Worm (Caenorhabditis elegans) whole organism, mixed stage, embryonic: ENCODE results near the gene crh-1.

Experiments
- bed-3 ChIP-seq: fragments of 200-800 bp; sonication (Bioruptor generic); optimal IDR thresholded peaks from 3 replicates; lab custom pipeline; 2018; ENCODE audit warnings: mild to moderate bottlenecking, missing genetic modification characterization, moderate library complexity, missing compliant biosample characterization
- blmp-1 ChIP-seq: fragments of 150-350 bp; optimal IDR thresholded peaks from 2 replicates; lab custom pipeline; 2014; ENCODE audit warnings: missing biosample characterization, missing genetic modification characterization
- ceh-39 ChIP-seq: fragments of 150-350 bp; optimal IDR thresholded peaks from 2 replicates; lab custom pipeline; 2014; ENCODE audit warnings: missing biosample characterization, missing genetic modification characterization
- ceh-43 ChIP-seq: fragments of 200-800 bp; sonication (Bioruptor generic); optimal IDR thresholded peaks from 2 replicates; lab custom pipeline; 2018; ENCODE audit warnings: mild to moderate bottlenecking, missing genetic modification characterization, moderate library complexity, missing compliant biosample characterization
- ceh-83 ChIP-seq: fragments of 200-800 bp; sonication (Bioruptor generic); optimal IDR thresholded peaks from 2 replicates; lab custom pipeline; 2018; ENCODE audit warnings: mild to moderate bottlenecking, missing genetic modification characterization, missing compliant biosample characterization
- ces-1 ChIP-seq: fragments of 150-350 bp; optimal IDR thresholded peaks from 2 replicates; lab custom pipeline; 2014; ENCODE audit warnings: missing biosample characterization, missing genetic modification reagents, missing genetic modification characterization
- cnd-1 ChIP-seq: fragments of 200-800 bp; sonication (Bioruptor generic); optimal IDR thresholded peaks from 2 replicates; lab custom pipeline; 2018; ENCODE audit warnings: mild to moderate bottlenecking, missing genetic modification characterization, missing compliant biosample characterization
- drap-1 ChIP-seq: fragments of 200-800 bp; sonication (Bioruptor generic); optimal IDR thresholded peaks from 3 replicates; lab custom pipeline; 2018; ENCODE audit warnings: mild to moderate bottlenecking, missing genetic modification characterization, missing compliant biosample characterization
- elt-1 ChIP-seq: sonication (generic microtip); optimal IDR thresholded peaks from 2 replicates; lab custom pipeline; 2017; ENCODE audit warnings: missing genetic modification characterization, mild to moderate bottlenecking, missing compliant biosample characterization, antibody characterized with exemption, moderate library complexity, borderline replicate concordance; ENCODE audit not compliant: insufficient read depth
- elt-3 ChIP-seq: fragments of 150-350 bp; optimal IDR thresholded peaks from 2 replicates; lab custom pipeline; 2014; ENCODE audit warnings: missing biosample characterization, missing genetic modification characterization
- flh-1 ChIP-seq: fragments of 200-800 bp; sonication (Bioruptor generic); optimal IDR thresholded peaks from 2 replicates; lab custom pipeline; 2018; ENCODE audit warnings: mild to moderate bottlenecking, missing genetic modification characterization, moderate library complexity, missing compliant biosample characterization
- ham-2 ChIP-seq: fragments of 200-800 bp; sonication (Bioruptor generic); optimal IDR thresholded peaks from 2 replicates; lab custom pipeline; 2018; ENCODE audit warnings: mild to moderate bottlenecking, missing genetic modification characterization, missing compliant biosample characterization
- hlh-1 ChIP-seq: fragments of 150-350 bp; optimal IDR thresholded peaks from 2 replicates; lab custom pipeline; 2014; ENCODE audit warnings: missing biosample characterization, missing genetic modification reagents, missing genetic modification characterization
- lin-13 ChIP-seq: fragments of 150-350 bp; optimal IDR thresholded peaks from 2 replicates; lab custom pipeline; 2014; ENCODE audit warnings: missing biosample characterization, missing genetic modification characterization
- lin-32 ChIP-seq: fragments of 200-800 bp; sonication (Bioruptor generic); optimal IDR thresholded peaks from 2 replicates; lab custom pipeline; 2018; ENCODE audit warnings: mild to moderate bottlenecking, missing genetic modification characterization, missing compliant biosample characterization
- lsy-2 ChIP-seq: fragments of 150-350 bp; optimal IDR thresholded peaks from 2 replicates; lab custom pipeline; 2014; ENCODE audit warnings: missing biosample characterization, missing genetic modification characterization
- mab-5 ChIP-seq: fragments of 150-350 bp; optimal IDR thresholded peaks from 2 replicates; lab custom pipeline; 2014; ENCODE audit warnings: missing biosample characterization, missing genetic modification characterization
- mep-1 ChIP-seq: fragments of 150-350 bp; optimal IDR thresholded peaks from 2 replicates; lab custom pipeline; 2017; ENCODE audit warnings: missing biosample characterization, missing genetic modification reagents, missing genetic modification characterization, inconsistent platforms
- nhr-12 ChIP-seq: fragments of 150-350 bp; optimal IDR thresholded peaks from 2 replicates; lab custom pipeline; 2014; ENCODE audit warnings: missing biosample characterization, missing genetic modification characterization
- nhr-2 ChIP-seq: fragments of 150-350 bp; optimal IDR thresholded peaks from 2 replicates; lab custom pipeline; 2014; ENCODE audit warnings: missing biosample characterization, missing genetic modification characterization
- nhr-237 ChIP-seq: fragments of 150-350 bp; optimal IDR thresholded peaks from 2 replicates; lab custom pipeline; 2014; ENCODE audit warnings: missing biosample characterization, missing genetic modification characterization
- nhr-28 ChIP-seq: fragments of 150-350 bp; optimal IDR thresholded peaks from 2 replicates; lab custom pipeline; 2014; ENCODE audit warnings: missing biosample characterization, missing genetic modification characterization
- nhr-76 ChIP-seq: sonication (generic microtip); optimal IDR thresholded peaks from 2 replicates; lab custom pipeline; 2017; ENCODE audit warnings: missing biosample characterization, missing genetic modification characterization
- pha-4 ChIP-seq: fragments of 150-350 bp; optimal IDR thresholded peaks from 2 replicates; lab custom pipeline; 2018; ENCODE audit warnings: missing biosample characterization, missing genetic modification reagents, missing genetic modification characterization
- sem-2 ChIP-seq: fragments of 200-800 bp; sonication (Bioruptor generic); optimal IDR thresholded peaks from 2 replicates; lab custom pipeline; 2018; ENCODE audit warnings: mild to moderate bottlenecking, missing genetic modification characterization, missing compliant biosample characterization
- snpc-4 ChIP-seq: fragments of 150-350 bp; optimal IDR thresholded peaks from 2 replicates; lab custom pipeline; 2014; ENCODE audit warnings: missing biosample characterization, missing genetic modification characterization
- sptf-1 ChIP-seq: sonication (generic microtip); optimal IDR thresholded peaks from 2 replicates; lab custom pipeline; 2017; ENCODE audit warnings: mild to moderate bottlenecking, missing genetic modification characterization, moderate library complexity, missing compliant biosample characterization
- tbx-8 ChIP-seq: fragments of 200-800 bp; sonication (Bioruptor generic); optimal IDR thresholded peaks from 2 replicates; lab custom pipeline; 2018; ENCODE audit warnings: mild to moderate bottlenecking, missing genetic modification characterization, moderate library complexity, missing compliant biosample characterization
- unc-120 ChIP-seq: sonication (generic microtip); optimal IDR thresholded peaks from 2 replicates; lab custom pipeline; 2017; ENCODE audit warnings: missing genetic modification characterization, missing compliant biosample characterization; ENCODE audit not compliant: poor library complexity, severe bottlenecking
- unc-39 ChIP-seq: fragments of 150-350 bp; optimal IDR thresholded peaks from 2 replicates; lab custom pipeline; 2014; ENCODE audit warnings: missing biosample characterization, missing genetic modification characterization
- unc-62 ChIP-seq: fragments of 150-350 bp; optimal IDR thresholded peaks from 2 replicates; lab custom pipeline; 2014; ENCODE audit warnings: missing biosample characterization, missing genetic modification reagents, missing genetic modification characterization
- zip-8 ChIP-seq: fragments of 150-350 bp; optimal IDR thresholded peaks from 2 replicates; lab custom pipeline; 2014; ENCODE audit warnings: missing biosample characterization, missing genetic modification characterization
- ztf-11 ChIP-seq: fragments of 150-350 bp; optimal IDR thresholded peaks from 2 replicates; lab custom pipeline; 2014; ENCODE audit warnings: missing biosample characterization, missing genetic modification characterization

crh-1 gene

DNA sequence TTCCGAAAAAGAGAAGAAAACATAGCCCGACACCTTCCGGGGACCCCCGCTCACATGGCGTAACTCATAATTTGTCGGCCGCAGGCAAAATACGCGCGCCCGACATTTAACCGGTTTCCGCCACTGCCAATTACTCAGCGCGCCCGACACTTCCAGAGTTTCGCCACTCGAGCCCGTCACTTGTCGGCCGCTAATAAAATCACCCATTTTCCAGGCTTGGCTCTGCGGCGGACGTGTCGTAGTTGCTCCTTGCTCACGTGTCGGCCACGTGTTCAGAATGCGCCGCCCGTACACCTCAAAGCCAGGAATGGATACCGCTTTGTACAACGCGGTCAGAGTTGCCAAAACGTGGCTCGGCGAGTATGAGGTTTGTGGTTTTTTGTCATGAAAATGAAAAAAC, 29.9 kb upstream of the crh-1 start:
- TF ChIP-seq ces-1 (GFP tag; lab: Kevin White, UChicago), result no peak
- TF ChIP-seq, all 35 proteins: peak for 0

DNA sequence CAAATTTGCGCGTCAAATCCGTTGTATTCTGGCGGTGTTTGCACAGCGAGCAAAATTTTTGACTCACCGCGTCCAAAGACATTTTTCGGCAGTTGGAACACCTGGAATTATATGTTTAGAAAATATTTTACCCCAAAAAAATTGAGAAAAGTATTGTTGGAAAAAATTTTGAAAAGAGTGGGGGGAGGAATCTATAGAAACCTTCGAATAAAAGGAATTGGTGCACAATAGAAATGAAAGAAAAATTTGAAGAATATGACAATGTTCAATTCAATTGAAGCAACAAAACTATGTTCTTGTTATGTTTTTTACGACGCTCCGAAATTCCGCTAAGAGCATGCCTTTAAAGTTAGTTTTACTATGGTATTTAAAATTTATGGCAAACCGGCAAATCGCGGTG, 28.2 kb upstream of the crh-1 start, which contains the start of gene Y66A7A.7:
Gene Y66A7A.7 (minus strand): TSS at position 101 of the 400 bp plus-strand sequence.
- TF ChIP-seq pha-4 (no peak), drap-1 (GFP tag; lab: Kevin White, UChicago) (no peak), ceh-43 (GFP tag; lab: Kevin White, UChicago) (no peak), lsy-2 (tag; lab: Kevin White, UChicago) (no peak), mep-1 (tag; lab: Kevin White, UChicago) (no peak), sptf-1 (tag; lab: Kevin White, UChicago) (no peak), lin-32 (GFP tag; lab: Kevin White, UChicago) (no peak), elt-1 (tag; lab: Kevin White, UChicago) (no peak), nhr-237 (tag; lab: Kevin White, UChicago) (no peak), tbx-8 (GFP tag; lab: Kevin White, UChicago) (no peak), bed-3 (GFP tag; lab: Kevin White, UChicago) (no peak), ceh-39 (no peak), zip-8 (tag; lab: Kevin White, UChicago) (no peak), unc-62 (GFP tag; lab: Kevin White, UChicago) (no peak), ztf-11 (tag; lab: Kevin White, UChicago) (no peak), elt-3 (tag; lab: Kevin White, UChicago) (no peak)

DNA sequence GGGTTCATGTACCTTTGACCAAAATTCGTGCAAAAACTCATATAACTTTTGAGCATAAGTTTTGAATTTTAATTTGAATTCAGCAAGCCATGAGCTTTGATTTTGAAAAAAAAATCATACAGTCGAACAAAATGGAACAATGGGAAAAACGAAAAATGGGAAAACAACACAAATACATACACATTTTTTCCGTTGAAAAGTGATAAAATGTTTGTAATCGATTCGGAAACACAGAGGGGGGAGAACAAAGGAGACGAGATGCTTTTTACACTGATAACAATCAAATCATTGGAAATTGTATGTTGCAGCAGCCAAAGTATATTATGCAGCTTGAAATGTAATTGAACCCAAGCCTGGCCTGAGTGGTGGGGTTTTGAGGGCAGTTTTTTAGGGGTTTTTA, 26.5 kb upstream of the crh-1 start:
- TF ChIP-seq nhr-12 (tag; lab: Kevin White, UChicago) (no peak), ham-2 (GFP tag; lab: Kevin White, UChicago) (no peak), mab-5 (no peak), lin-32 (GFP tag; lab: Kevin White, UChicago) (no peak), lsy-2 (tag; lab: Kevin White, UChicago) (no peak), hlh-1 (no peak)

DNA sequence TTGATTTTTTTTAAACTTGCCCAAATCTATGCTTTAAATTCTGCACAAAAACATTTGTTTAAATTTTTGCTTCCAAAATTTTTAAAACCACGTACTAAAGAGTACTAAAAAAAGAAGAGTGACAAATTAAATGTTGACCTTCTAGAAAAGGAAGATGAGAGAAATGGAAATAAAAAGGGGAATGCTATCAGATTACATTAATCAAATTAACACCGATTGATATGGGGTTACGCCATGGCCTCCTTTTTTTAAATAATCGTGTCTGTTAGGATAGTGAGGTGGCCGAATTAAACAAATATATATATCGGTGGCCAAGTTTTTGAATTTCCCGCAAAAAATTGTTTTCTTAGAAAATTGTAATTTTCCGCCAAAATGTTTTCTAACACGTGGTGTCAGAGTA, 25.2 kb upstream of the crh-1 start:
- no peak for TF ChIP-seq sem-2
- TF ChIP-seq lsy-2 (tag; lab: Kevin White, UChicago), result no peak
- no peak for TF ChIP-seq unc-39
- TF ChIP-seq ceh-83 (GFP tag; lab: Kevin White, UChicago), result no peak
- TF ChIP-seq ztf-11 (tag; lab: Kevin White, UChicago), result no peak
- TF ChIP-seq elt-1 (tag; lab: Kevin White, UChicago), result no peak
- no peak for TF ChIP-seq nhr-28 (tag; lab: Kevin White, UChicago)
- no peak for TF ChIP-seq hlh-1
- no peak for TF ChIP-seq unc-62 (GFP tag; lab: Kevin White, UChicago)
- TF ChIP-seq blmp-1, result no peak
- TF ChIP-seq snpc-4, result no peak
- TF ChIP-seq cnd-1 (tag; lab: Kevin White, UChicago), result no peak
- no peak for TF ChIP-seq ceh-39
- no peak for TF ChIP-seq lin-32 (GFP tag; lab: Kevin White, UChicago)
- no peak for TF ChIP-seq bed-3 (GFP tag; lab: Kevin White, UChicago)
- TF ChIP-seq sptf-1 (tag; lab: Kevin White, UChicago), result no peak
- no peak for TF ChIP-seq tbx-8 (GFP tag; lab: Kevin White, UChicago)
- TF ChIP-seq nhr-12 (tag; lab: Kevin White, UChicago), result no peak
- no peak for TF ChIP-seq nhr-2 (tag; lab: Kevin White, UChicago)

DNA sequence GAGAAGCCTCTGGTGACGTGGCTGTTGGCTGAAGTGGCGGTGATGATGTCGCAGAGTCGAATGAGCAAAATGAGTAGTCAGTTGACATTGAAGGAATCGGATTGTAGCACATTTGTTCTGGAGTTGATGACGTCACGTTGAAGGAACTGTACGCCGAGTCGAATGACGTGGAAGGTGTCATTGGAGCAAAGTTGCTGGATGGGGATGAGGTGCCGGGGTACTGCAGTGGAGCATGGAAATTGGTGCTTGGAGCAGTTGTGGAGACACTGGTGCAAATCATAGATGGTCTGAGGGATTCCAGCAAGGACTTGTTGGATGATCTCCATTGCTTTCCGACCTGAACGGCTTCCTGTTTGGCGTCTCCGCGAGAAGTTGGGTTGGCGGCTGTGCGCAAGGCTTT, 24.1 kb upstream of the crh-1 start:
- no peak for TF ChIP-seq ceh-39
- TF ChIP-seq sem-2, result no peak
- TF ChIP-seq ztf-11 (tag; lab: Kevin White, UChicago), result no peak
- no peak for TF ChIP-seq ceh-43 (GFP tag; lab: Kevin White, UChicago)
- no peak for TF ChIP-seq mep-1 (tag; lab: Kevin White, UChicago)
- TF ChIP-seq nhr-76, result no peak
- TF ChIP-seq unc-62 (GFP tag; lab: Kevin White, UChicago), result no peak
- TF ChIP-seq nhr-12 (tag; lab: Kevin White, UChicago), result no peak

DNA sequence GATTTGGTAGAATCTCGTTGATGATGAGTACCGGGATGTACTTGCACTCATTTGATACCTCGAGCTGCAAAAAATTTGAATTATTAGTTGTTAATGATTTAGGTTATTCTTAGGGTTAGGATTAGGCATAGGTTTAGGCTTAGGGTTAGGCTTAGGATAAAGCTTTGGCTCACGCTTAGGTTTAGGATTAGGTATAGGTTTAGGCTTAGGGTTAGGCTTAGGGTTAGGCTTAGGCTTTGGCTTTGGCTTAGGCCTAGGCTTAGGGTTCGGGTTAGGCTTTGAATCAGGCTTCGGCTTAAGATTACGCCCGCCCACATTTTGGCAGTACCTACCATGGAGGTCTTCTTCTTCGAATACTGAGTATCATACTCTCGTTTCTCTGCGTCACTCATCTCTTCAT, 22.6 kb upstream of the crh-1 start:
- TF ChIP-seq tbx-8 (GFP tag; lab: Kevin White, UChicago) (no peak), unc-62 (GFP tag; lab: Kevin White, UChicago) (no peak), ham-2 (GFP tag; lab: Kevin White, UChicago) (no peak), mep-1 (tag; lab: Kevin White, UChicago) (no peak), mab-5 (no peak), ceh-83 (GFP tag; lab: Kevin White, UChicago) (no peak), unc-39 (no peak), zip-8 (tag; lab: Kevin White, UChicago) (no peak), flh-1 (no peak), drap-1 (GFP tag; lab: Kevin White, UChicago) (no peak), elt-3 (tag; lab: Kevin White, UChicago) (no peak), blmp-1 (no peak), lin-13 (no peak), cnd-1 (tag; lab: Kevin White, UChicago) (no peak), lin-32 (GFP tag; lab: Kevin White, UChicago) (no peak), unc-120 (no peak)
